Worm (Caenorhabditis elegans) whole organism, young adult: ENCODE results near the gene npp-27.

Experiments
- C06A6.2 ChIP-seq: fragments of 200-800 bp; sonication (Bioruptor generic); conservative IDR thresholded peaks from 2 replicates; pipeline ENCODE4 v1.3.6; 2022; ENCODE audit warnings: missing genetic modification characterization, missing compliant biosample characterization
- C17E4.6 ChIP-seq: fragments of 200-800 bp; sonication (Bioruptor generic); IDR thresholded peaks from 2 replicates; pipeline ENCODE4 v1.3.6; 2022; ENCODE audit warnings: missing genetic modification reagents, missing genetic modification characterization, missing compliant biosample characterization
- D2030.7 ChIP-seq: fragments of 200-800 bp; sonication (Bioruptor generic); IDR thresholded peaks from 2 replicates; pipeline ENCODE4 v1.3.6; 2022; ENCODE audit warnings: missing genetic modification reagents, missing genetic modification characterization, missing compliant biosample characterization
- F33H1.4 ChIP-seq: fragments of 200-800 bp; sonication (Bioruptor generic); IDR thresholded peaks from 2 replicates; pipeline ENCODE4 v1.3.6; 2022; ENCODE audit warnings: missing genetic modification reagents, missing genetic modification characterization, missing compliant biosample characterization
- F57C9.4 ChIP-seq: sonication (generic microtip); optimal IDR thresholded peaks from 2 replicates; lab custom pipeline; 2017; ENCODE audit warnings: mild to moderate bottlenecking, missing genetic modification characterization, missing compliant biosample characterization
- Y53G8AR.9 ChIP-seq: fragments of 200-800 bp; sonication (Bioruptor generic); conservative IDR thresholded peaks from 2 replicates; pipeline ENCODE4 v1.3.6; 2022; ENCODE audit warnings: missing genetic modification reagents, missing genetic modification characterization, missing compliant biosample characterization
- Y67H2A.10 ChIP-seq: fragments of 200-800 bp; sonication (Bioruptor generic); conservative IDR thresholded peaks from 2 replicates; pipeline ENCODE4 v1.3.6; 2022; ENCODE audit warnings: missing genetic modification reagents, missing genetic modification characterization, missing compliant biosample characterization
- Y95B8A.8 ChIP-seq: fragments of 200-800 bp; sonication (Bioruptor generic); IDR thresholded peaks from 2 replicates; pipeline ENCODE4 v1.3.6; 2022; ENCODE audit warnings: missing genetic modification reagents, missing genetic modification characterization, missing compliant biosample characterization
- aptf-2 ChIP-seq: fragments of 200-800 bp; sonication (Bioruptor generic); conservative IDR thresholded peaks from 2 replicates; pipeline ENCODE4 v1.3.6; 2022; ENCODE audit warnings: missing genetic modification reagents, missing genetic modification characterization, missing compliant biosample characterization
- aptf-3 ChIP-seq: fragments of 200-800 bp; sonication (Bioruptor generic); IDR thresholded peaks from 2 replicates; pipeline ENCODE4 v1.3.6; 2022; ENCODE audit warnings: missing genetic modification characterization, missing compliant biosample characterization
- attf-3 ChIP-seq: fragments of 200-800 bp; sonication (Bioruptor generic); conservative IDR thresholded peaks from 2 replicates; pipeline ENCODE4 v1.3.6; 2022; ENCODE audit warnings: missing genetic modification reagents, missing genetic modification characterization, missing compliant biosample characterization
- attf-5 ChIP-seq: fragments of 200-800 bp; sonication (Bioruptor generic); optimal IDR thresholded peaks from 2 replicates; lab custom pipeline; 2018; ENCODE audit warnings: mild to moderate bottlenecking, missing genetic modification characterization, missing compliant biosample characterization
- attf-6 ChIP-seq: fragments of 200-800 bp; sonication (Bioruptor generic); IDR thresholded peaks from 2 replicates; pipeline ENCODE4 v1.3.6; 2022; ENCODE audit warnings: missing genetic modification reagents, missing genetic modification characterization, missing compliant biosample characterization
- bed-2 ChIP-seq: fragments of 200-800 bp; sonication (Bioruptor generic); IDR thresholded peaks from 2 replicates; pipeline ENCODE4 v1.3.6; 2022; ENCODE audit warnings: missing genetic modification reagents, missing genetic modification characterization, missing compliant biosample characterization
- cebp-1 ChIP-seq, 2 experiments: fragments of 200-800 bp in 1 of 2; sonication (Bioruptor generic) in 1 of 2; sonication (generic microtip) in 1 of 2; IDR thresholded peaks in 1 of 2; optimal IDR thresholded peaks in 1 of 2; 2 replicates each; pipeline versions ENCODE4 v1.3.6 to Lab custom; 2017 to 2022; ENCODE audit warnings: missing compliant biosample characterization in 2 of 2, missing genetic modification characterization in 2 of 2, mild to moderate bottlenecking in 1 of 2, missing genetic modification reagents in 1 of 2, moderate library complexity in 1 of 2
- cebp-2 ChIP-seq: fragments of 200-800 bp; sonication (Bioruptor generic); IDR thresholded peaks from 2 replicates; pipeline ENCODE4 v1.3.6; 2022; ENCODE audit warnings: missing genetic modification characterization, missing compliant biosample characterization
- ceh-100 ChIP-seq: fragments of 200-800 bp; sonication (Bioruptor generic); IDR thresholded peaks from 2 replicates; pipeline ENCODE4 v1.3.6; 2022; ENCODE audit warnings: missing genetic modification reagents, missing genetic modification characterization, missing compliant biosample characterization
- die-1 ChIP-seq: sonication (generic microtip); optimal IDR thresholded peaks from 2 replicates; lab custom pipeline; 2016; ENCODE audit warnings: missing genotype, mild to moderate bottlenecking, missing genetic modification characterization, missing compliant biosample characterization
- dox-1 ChIP-seq: fragments of 200-800 bp; sonication (Bioruptor generic); IDR thresholded peaks from 2 replicates; pipeline ENCODE4 v1.3.6; 2022; ENCODE audit warnings: missing genetic modification reagents, missing genetic modification characterization, missing compliant biosample characterization
- dpff-1 ChIP-seq: sonication (generic microtip); optimal IDR thresholded peaks from 2 replicates; lab custom pipeline; 2017; ENCODE audit warnings: mild to moderate bottlenecking, missing genetic modification characterization, missing compliant biosample characterization
- dpl-1 ChIP-seq: fragments of 150-350 bp; optimal IDR thresholded peaks from 2 replicates; lab custom pipeline; 2014; ENCODE audit warnings: missing biosample characterization, missing genetic modification reagents, missing genetic modification characterization
- gei-17 ChIP-seq: fragments of 200-800 bp; sonication (Bioruptor generic); optimal IDR thresholded peaks from 2 replicates; lab custom pipeline; 2018; ENCODE audit warnings: mild to moderate bottlenecking, missing genetic modification characterization, missing compliant biosample characterization
- hmg-1.2 ChIP-seq: fragments of 200-800 bp; sonication (Bioruptor generic); IDR thresholded peaks from 2 replicates; pipeline ENCODE4 v1.3.6; 2022; ENCODE audit warnings: missing genetic modification reagents, missing genetic modification characterization, missing compliant biosample characterization
- lin-26 ChIP-seq: fragments of 200-800 bp; sonication (Bioruptor generic); IDR thresholded peaks from 2 replicates; pipeline ENCODE4 v1.3.6; 2022; ENCODE audit warnings: missing genetic modification reagents, missing genetic modification characterization, missing compliant biosample characterization
- lsl-1 ChIP-seq: fragments of 200-800 bp; sonication (Bioruptor generic); optimal IDR thresholded peaks from 2 replicates; lab custom pipeline; 2018; ENCODE audit warnings: mild to moderate bottlenecking, missing genetic modification characterization, moderate library complexity, missing compliant biosample characterization
- lsy-27 ChIP-seq: sonication (generic microtip); optimal IDR thresholded peaks from 2 replicates; lab custom pipeline; 2017; ENCODE audit warnings: missing genetic modification characterization, mild to moderate bottlenecking, missing compliant biosample characterization, antibody characterized with exemption, missing genotype, borderline replicate concordance; ENCODE audit not compliant: insufficient read depth
- madf-6 ChIP-seq: fragments of 200-800 bp; sonication (Bioruptor generic); IDR thresholded peaks from 2 replicates; pipeline ENCODE4 v1.3.6; 2022; ENCODE audit warnings: missing genetic modification reagents, missing genetic modification characterization, missing compliant biosample characterization
- mcd-1 ChIP-seq: fragments of 200-800 bp; sonication (Bioruptor generic); IDR thresholded peaks from 2 replicates; pipeline ENCODE4 v1.3.6; 2022; ENCODE audit warnings: missing genetic modification reagents, missing genetic modification characterization, missing compliant biosample characterization
- mes-4 ChIP-seq: sonication (generic microtip); optimal IDR thresholded peaks from 2 replicates; lab custom pipeline; 2016; ENCODE audit warnings: missing genotype, missing genetic modification characterization, missing compliant biosample characterization
- mxl-1 ChIP-seq: sonication (generic microtip); optimal IDR thresholded peaks from 2 replicates; lab custom pipeline; 2016; ENCODE audit warnings: missing genetic modification characterization, missing compliant biosample characterization
- nfyb-1 ChIP-seq: fragments of 200-800 bp; sonication (Bioruptor generic); IDR thresholded peaks from 2 replicates; pipeline ENCODE4 v1.3.6; 2022; ENCODE audit warnings: missing genetic modification reagents, missing genetic modification characterization, missing compliant biosample characterization
- rcor-1 ChIP-seq: fragments of 200-800 bp; sonication (Bioruptor generic); IDR thresholded peaks from 2 replicates; pipeline ENCODE4 v1.3.6; 2022; ENCODE audit warnings: missing genetic modification reagents, missing genetic modification characterization, missing compliant biosample characterization
- snpc-1.1 ChIP-seq: sonication (generic microtip); optimal IDR thresholded peaks from 2 replicates; lab custom pipeline; 2017; ENCODE audit warnings: missing genetic modification characterization, mild to moderate bottlenecking, missing compliant biosample characterization, antibody characterized with exemption, moderate library complexity, missing genotype, missing genetic modification reagents; ENCODE audit not compliant: insufficient read depth
- tbp1 ChIP-seq: fragments of 200-800 bp; sonication (Bioruptor generic); optimal IDR thresholded peaks from 2 replicates; lab custom pipeline; 2018; ENCODE audit warnings: mild to moderate bottlenecking, missing genetic modification characterization, missing compliant biosample characterization
- zfh-2 ChIP-seq: fragments of 200-800 bp; sonication (Bioruptor generic); conservative IDR thresholded peaks from 2 replicates; pipeline ENCODE4 v1.3.6; 2022; ENCODE audit warnings: missing genetic modification reagents, missing genetic modification characterization, missing compliant biosample characterization
- zim-3 ChIP-seq: sonication (generic microtip); optimal IDR thresholded peaks from 2 replicates; lab custom pipeline; 2017; ENCODE audit warnings: mild to moderate bottlenecking, missing genetic modification characterization, moderate library complexity, missing compliant biosample characterization
- ztf-22 ChIP-seq: fragments of 200-800 bp; sonication (Bioruptor generic); optimal IDR thresholded peaks from 2 replicates; lab custom pipeline; 2018; ENCODE audit warnings: mild to moderate bottlenecking, missing genetic modification characterization, moderate library complexity, missing compliant biosample characterization
- ztf-28 ChIP-seq: fragments of 200-800 bp; sonication (Bioruptor generic); IDR thresholded peaks from 2 replicates; pipeline ENCODE4 v1.3.6; 2022; ENCODE audit warnings: missing genetic modification reagents, missing genetic modification characterization, missing compliant biosample characterization
- ztf-3 ChIP-seq: fragments of 200-800 bp; sonication (Bioruptor generic); optimal IDR thresholded peaks from 2 replicates; lab custom pipeline; 2018; ENCODE audit warnings: mild to moderate bottlenecking, missing genetic modification characterization, missing compliant biosample characterization
- ztf-6 ChIP-seq: fragments of 200-800 bp; sonication (Bioruptor generic); IDR thresholded peaks from 2 replicates; pipeline ENCODE4 v1.3.6; 2022; ENCODE audit warnings: missing genetic modification reagents, missing genetic modification characterization, missing compliant biosample characterization

npp-27 gene

ce11 chrIV:7957504-7957903, 47.5 kb upstream of the npp-27 start, which contains the start of gene frpr-10:
frpr-10 (plus strand) TSS chrIV:7957804.
- TF ChIP-seq die-1 = no peak
- no peak for TF ChIP-seq ztf-6 (GFP tag; lab: Robert Waterston, UW)
- 0 out of 2 replicates have a peak, but pooled peaks have one; percentile 20 for TF ChIP-seq zfh-2 (GFP tag; lab: Robert Waterston, UW)

DNA sequence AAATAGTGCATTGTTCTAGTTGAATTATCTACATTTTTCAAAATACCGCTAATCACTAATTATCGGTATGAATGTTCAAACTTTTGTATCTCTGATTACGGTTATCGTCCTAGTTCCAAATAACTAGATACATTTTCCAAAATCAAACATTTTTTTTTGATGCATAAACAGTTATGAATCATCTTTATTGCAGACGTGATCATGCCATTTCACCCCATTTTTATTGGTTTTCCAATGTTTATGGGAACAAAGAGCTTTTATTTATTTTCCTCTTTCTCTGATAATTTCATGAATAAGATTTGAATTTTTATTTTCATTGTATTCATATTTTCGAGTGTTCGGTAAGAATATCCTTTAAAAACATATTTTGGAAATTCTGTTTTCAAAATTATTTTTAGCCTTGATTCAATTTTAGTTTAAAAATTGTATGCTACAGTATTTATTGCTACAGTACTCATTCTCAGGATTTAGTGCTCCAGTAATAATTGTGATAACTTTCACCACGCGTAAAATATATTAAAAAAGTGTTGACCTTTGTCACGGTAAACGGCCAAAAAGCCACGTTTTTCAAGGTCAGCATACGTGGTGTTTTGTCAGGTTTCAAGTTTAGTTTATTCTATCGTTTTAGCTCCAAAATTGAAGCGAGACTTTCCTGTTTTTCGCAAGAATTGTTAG, 46.7 kb upstream of the npp-27 start, which contains the start of gene csr-1:
Gene csr-1 (plus strand): TSS at position 625 of the 675 bp plus-strand sequence.
- TF ChIP-seq Y53G8AR.9 (GFP tag; lab: Robert Waterston, UW) (no peak), cebp-2 (GFP tag; lab: Robert Waterston, UW) (no peak), lsy-27 (tag; lab: Kevin White, UChicago) (no peak), zim-3 (tag; lab: Kevin White, UChicago) (no peak), snpc-1.1 (tag; lab: Kevin White, UChicago) (no peak), cebp-1 (GFP tag; IDR thresholded peaks at IDR 0.05; lab: Robert Waterston, UW) (no peak), cebp-1 (tag; optimal IDR thresholded peaks at IDR 0.05; lab: Kevin White, UChicago) (no peak), gei-17 (no peak), F57C9.4 (no peak), ztf-22 (GFP tag; lab: Kevin White, UChicago) (no peak), dpl-1 (GFP tag; lab: Kevin White, UChicago) (no peak), dpff-1 (no peak), hmg-1.2 (no peak), mxl-1 (tag; lab: Kevin White, UChicago) (no peak), mes-4 (no peak), ztf-3 (no peak), aptf-3 (GFP tag; lab: Robert Waterston, UW) (no peak)
- TF ChIP-seq, all 124 proteins: peak for 0

- TF ChIP-seq attf-6 (GFP tag; lab: Robert Waterston, UW) (no peak), C17E4.6 (GFP tag; lab: Robert Waterston, UW) (no peak)
Measured at ce11 chrIV:7955849-7956248, 45.8 kb upstream of the npp-27 start, which contains the start of gene ceh-19. ceh-19 (minus strand) TSS chrIV:7955949.

DNA sequence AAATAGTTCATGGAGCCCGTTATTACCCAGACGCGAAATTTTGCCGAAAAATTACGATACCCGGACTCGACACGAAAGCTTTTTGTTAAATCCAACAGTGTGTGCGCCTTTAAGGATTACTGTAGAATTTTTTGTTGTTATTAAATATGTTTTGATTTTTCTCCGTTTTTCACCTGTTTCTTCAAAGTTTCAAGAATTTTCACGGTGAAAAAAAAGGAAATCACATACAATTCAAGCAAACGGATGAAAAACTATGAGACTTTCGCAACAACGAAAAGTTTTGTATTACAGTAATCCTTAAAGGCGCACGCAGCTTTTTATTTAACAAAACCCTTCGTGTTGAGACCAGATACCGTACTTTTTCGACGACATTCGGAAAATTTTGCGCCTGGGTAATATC, 44.0 kb upstream of the npp-27 start:
- TF ChIP-seq lsl-1 (peak; percentile 63), tbp1 (GFP tag; lab: Kevin White, UChicago) (no peak)
- TF ChIP-seq, all 124 proteins: peak for 1

ce11 chrIV:7948290-7948689, 38.2 kb upstream of the npp-27 start, which contains the start of gene mcm-3AP:
mcm-3AP (plus strand) TSS chrIV:7948672.
- TF ChIP-seq hmg-1.2 (peak; percentile 59; the same call in 1 of the 2 replicates), mcd-1 (GFP tag; lab: Robert Waterston, UW) (peak; percentile 73), madf-6 (peak; percentile 58), bed-2 (peak; percentile 68; the same call in 1 of the 2 replicates), ztf-28 (GFP tag; lab: Robert Waterston, UW) (peak; percentile 76), ceh-100 (GFP tag; lab: Robert Waterston, UW) (peak; percentile 96), Y67H2A.10 (GFP tag; lab: Robert Waterston, UW) (peak; percentile 72; the same call in 1 of the 2 replicates), attf-5 (GFP tag; lab: Kevin White, UChicago) (peak; percentile 41), ztf-6 (GFP tag; lab: Robert Waterston, UW) (0 out of 2 replicates have a peak, but pooled peaks have one; percentile 55), nfyb-1 (GFP tag; lab: Robert Waterston, UW) (peak; percentile 65; the same call in 1 of the 2 replicates), aptf-2 (GFP tag; lab: Robert Waterston, UW) (peak; percentile 89), lin-26 (GFP tag; lab: Robert Waterston, UW) (peak; percentile 74; the same call in 1 of the 2 replicates), attf-3 (GFP tag; lab: Robert Waterston, UW) (peak; percentile 79), C06A6.2 (GFP tag; lab: Robert Waterston, UW) (peak; percentile 63; the same call in 1 of the 2 replicates), Y95B8A.8 (GFP tag; lab: Robert Waterston, UW) (0 out of 2 replicates have a peak, but pooled peaks have one; percentile 55), F33H1.4 (peak; percentile 37), rcor-1 (GFP tag; lab: Robert Waterston, UW) (peak; percentile 52), dox-1 (GFP tag; lab: Robert Waterston, UW) (peak; percentile 88), D2030.7 (GFP tag; lab: Robert Waterston, UW) (peak; percentile 74; the same call in 1 of the 2 replicates)
